Worm (Caenorhabditis elegans) whole organism, late embryonic: ENCODE data around the gene R105.1.

Experiments
- F13H6.1 ChIP-seq: sonication (generic microtip); optimal IDR thresholded peaks from 2 replicates; lab custom pipeline; 2016; ENCODE audit warnings: missing genetic modification characterization, missing compliant biosample characterization
- ama-1 ChIP-seq: fragments of 150-350 bp; optimal IDR thresholded peaks from 2 replicates; lab custom pipeline; 2014
- ceh-19 ChIP-seq: fragments of 200-800 bp; sonication (Bioruptor generic); optimal IDR thresholded peaks from 2 replicates; lab custom pipeline; 2018; ENCODE audit warnings: mild to moderate bottlenecking, missing genetic modification characterization, missing compliant biosample characterization
- elt-2 ChIP-seq: sonication (generic microtip); optimal IDR thresholded peaks from 2 replicates; lab custom pipeline; 2016; ENCODE audit warnings: missing genetic modification reagents, missing genetic modification characterization, missing compliant biosample characterization
- fkh-10 ChIP-seq: fragments of 150-350 bp; optimal IDR thresholded peaks from 2 replicates; lab custom pipeline; 2014; ENCODE audit warnings: missing biosample characterization, missing genetic modification reagents, missing genetic modification characterization
- pqm-1 ChIP-seq: sonication (generic microtip); optimal IDR thresholded peaks from 2 replicates; lab custom pipeline; 2016; ENCODE audit warnings: missing genetic modification characterization, missing compliant biosample characterization
- rnt-1 ChIP-seq: sonication (generic microtip); optimal IDR thresholded peaks from 2 replicates; lab custom pipeline; 2016; ENCODE audit warnings: missing genetic modification characterization, missing compliant biosample characterization
- sdc-2 ChIP-seq: sonication (generic microtip); optimal IDR thresholded peaks from 2 replicates; lab custom pipeline; 2016; ENCODE audit warnings: missing genotype, missing genetic modification characterization, missing compliant biosample characterization
- sox-4 ChIP-seq: sonication (generic microtip); optimal IDR thresholded peaks from 2 replicates; lab custom pipeline; 2017; ENCODE audit warnings: mild to moderate bottlenecking, missing genetic modification characterization, inconsistent platforms, missing compliant biosample characterization

ce11 chrIV:4649460-4649859 is 16.0 kb downstream of the R105.1 start, which contains the start of gene F29B9.7:
- no peak for TF ChIP-seq rnt-1 (tag; lab: Kevin White, UChicago)
- no peak for TF ChIP-seq elt-2 (tag; lab: Kevin White, UChicago)
- no peak for TF ChIP-seq pqm-1 (tag; lab: Kevin White, UChicago)
- no peak for TF ChIP-seq ceh-19 (GFP tag; lab: Kevin White, UChicago)
- no peak for TF ChIP-seq F13H6.1 (tag; lab: Kevin White, UChicago)
- no peak for TF ChIP-seq fkh-10
- no peak for TF ChIP-seq sox-4
- TF ChIP-seq ama-1, result no peak
- no peak for TF ChIP-seq sdc-2 (tag; lab: Kevin White, UChicago)
